Worm (Caenorhabditis elegans): ENCODE data around the gene C50F4.9.

C50F4.9 gene

ce11 chrV:9541506-9541905 is 17.5 kb upstream of the C50F4.9 start, which contains the start of gene C50F4.16:
Gene C50F4.16, minus strand, starts transcription at chrV:9541606.
- TF ChIP-seq W03F9.2 (tag; optimal IDR thresholded peaks at IDR 0.05) (no peak), him-1 (tag; optimal IDR thresholded peaks at IDR 0.05) (no peak), dao-5 (tag; optimal IDR thresholded peaks at IDR 0.05) (no peak)

DNA sequence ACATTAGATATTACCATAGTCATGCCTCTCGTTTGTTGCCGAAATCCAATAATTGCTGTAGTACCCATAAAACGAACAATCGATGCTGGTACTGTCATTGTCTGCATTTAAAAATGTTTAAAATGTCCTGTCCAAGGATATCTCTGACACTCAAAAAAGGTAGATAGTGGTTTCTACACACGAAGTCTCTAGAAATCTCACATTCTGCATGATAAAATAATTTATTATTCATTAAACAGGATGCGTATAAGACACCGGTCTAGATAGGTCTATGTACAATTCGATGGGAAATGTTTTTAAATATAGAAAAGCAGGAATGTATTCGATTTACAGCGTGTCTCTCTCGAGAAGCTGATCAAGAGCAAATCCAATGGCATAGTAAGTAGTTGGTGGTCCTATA is 15.6 kb upstream of the C50F4.9 start, which contains the start of gene C50F4.12:
Gene C50F4.12 (minus strand): TSS at position 101 of the 400 bp plus-strand sequence.
- TF ChIP-seq him-1 (tag; optimal IDR thresholded peaks at IDR 0.05) (no peak), dao-5 (tag; optimal IDR thresholded peaks at IDR 0.05) (no peak), W03F9.2 (tag; optimal IDR thresholded peaks at IDR 0.05) (no peak)

DNA sequence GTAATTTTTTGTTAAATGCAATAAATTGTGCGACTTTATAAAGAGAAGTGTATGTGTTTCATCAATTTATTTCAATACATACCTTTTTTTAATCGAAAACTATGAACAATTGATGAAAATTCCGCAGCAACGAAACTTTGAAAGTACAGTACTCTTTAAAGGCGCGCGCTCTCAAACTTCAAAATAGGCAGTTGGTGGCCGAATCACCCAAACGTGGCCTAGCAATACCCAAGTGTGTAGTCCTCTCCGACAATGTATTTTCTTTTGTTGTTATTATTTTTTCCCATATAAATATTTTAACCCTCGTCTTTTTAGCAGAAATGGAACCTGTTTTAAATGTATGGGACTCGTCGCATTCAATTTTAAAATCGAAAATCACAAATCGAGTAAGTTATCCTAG is 12.5 kb upstream of the C50F4.9 start, which contains the start of gene C50F4.4:
Gene C50F4.4 (plus strand): TSS at position 267 of the 400 bp plus-strand sequence.
- TF ChIP-seq him-1 (tag; optimal IDR thresholded peaks at IDR 0.05) (peak; percentile 2), dao-5 (tag; optimal IDR thresholded peaks at IDR 0.05) (no peak)

DNA sequence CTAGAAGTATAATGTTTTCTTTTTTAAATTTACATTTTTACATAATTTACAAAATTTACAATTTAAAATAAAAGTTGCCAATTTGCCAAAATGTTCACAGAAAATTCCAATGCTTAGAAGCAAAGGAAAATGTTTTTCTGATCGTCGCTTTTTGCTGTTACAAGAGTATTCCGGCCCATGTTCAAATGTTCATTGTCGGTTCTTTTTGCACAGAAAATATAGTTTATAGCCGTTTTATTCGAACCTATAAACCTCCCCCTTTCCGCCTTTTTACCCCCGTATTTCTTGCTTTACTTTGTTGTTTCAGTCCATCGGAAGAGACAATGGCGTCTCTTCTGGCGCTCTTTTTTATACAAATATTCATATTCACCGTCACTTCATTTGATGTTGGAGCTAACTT is 10.6 kb upstream of the C50F4.9 start, which contains the start of gene tag-329:
Gene tag-329 (plus strand): TSS at position 301 of the 400 bp plus-strand sequence.
- TF ChIP-seq dao-5 (tag; optimal IDR thresholded peaks at IDR 0.05) (no peak), him-1 (tag; optimal IDR thresholded peaks at IDR 0.05) (no peak), W03F9.2 (tag; optimal IDR thresholded peaks at IDR 0.05) (no peak)

- TF ChIP-seq dao-5 (tag; optimal IDR thresholded peaks at IDR 0.05) (no peak), him-1 (tag; optimal IDR thresholded peaks at IDR 0.05) (no peak), W03F9.2 (tag; optimal IDR thresholded peaks at IDR 0.05) (no peak)
These were observed 7.5 kb upstream of the C50F4.9 start, which contains the start of the genes C50F4.10 and pfk-1.2 for ce11 chrV:9531477-9531876. Gene C50F4.10, minus strand, starts transcription at chrV:9531577. Gene pfk-1.2, plus strand, starts transcription at chrV:9531801.

- TF ChIP-seq dao-5 (tag; optimal IDR thresholded peaks at IDR 0.05): no peak
- no peak for TF ChIP-seq W03F9.2 (tag; optimal IDR thresholded peaks at IDR 0.05)
- TF ChIP-seq him-1 (tag; optimal IDR thresholded peaks at IDR 0.05): no peak
These were observed 4.0 kb upstream of the C50F4.9 start for ce11 chrV:9527984-9528383.

- TF ChIP-seq dao-5 (tag; optimal IDR thresholded peaks at IDR 0.05) (no peak), him-1 (tag; optimal IDR thresholded peaks at IDR 0.05) (no peak), W03F9.2 (tag; optimal IDR thresholded peaks at IDR 0.05) (no peak)
These were observed 3.3 kb upstream of the C50F4.9 start for ce11 chrV:9527337-9527736.

- no peak for TF ChIP-seq dao-5 (tag; optimal IDR thresholded peaks at IDR 0.05)
- TF ChIP-seq him-1 (tag; optimal IDR thresholded peaks at IDR 0.05): no peak
- no peak for TF ChIP-seq W03F9.2 (tag; optimal IDR thresholded peaks at IDR 0.05)
These were observed 2.5 kb upstream of the C50F4.9 start, which contains the start of gene C50F4.1 for ce11 chrV:9526470-9526869. Gene C50F4.1, plus strand, starts transcription at chrV:9526793.

- TF ChIP-seq W03F9.2 (tag; optimal IDR thresholded peaks at IDR 0.05) (no peak), him-1 (tag; optimal IDR thresholded peaks at IDR 0.05) (no peak), dao-5 (tag; optimal IDR thresholded peaks at IDR 0.05) (no peak)
These were observed 2.3 kb downstream of the C50F4.9 start for ce11 chrV:9521697-9522096.

DNA sequence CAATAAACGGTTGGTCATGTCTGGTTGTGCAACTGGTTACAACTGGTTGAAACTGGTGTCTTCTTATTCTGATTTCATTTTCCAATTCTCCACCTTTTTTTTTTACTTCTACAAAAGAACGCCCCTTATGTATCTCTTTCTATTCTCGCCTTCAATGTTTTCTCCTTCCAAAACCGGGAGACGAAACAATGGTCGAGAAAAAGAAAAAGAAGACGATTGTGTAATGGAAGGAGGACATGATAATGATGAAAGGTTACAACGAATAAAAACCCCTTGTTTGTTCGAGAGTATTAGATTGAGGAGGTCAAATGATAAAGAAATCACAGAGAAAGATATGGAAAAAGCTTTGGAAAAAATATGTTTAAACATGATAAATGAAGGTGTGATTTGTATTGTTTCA is 5.2 kb downstream of the C50F4.9 start, which contains the start of gene C50F4.8:
Gene C50F4.8 (minus strand): TSS at position 28 of the 400 bp plus-strand sequence.
- TF ChIP-seq dao-5 (tag; optimal IDR thresholded peaks at IDR 0.05) (no peak), him-1 (tag; optimal IDR thresholded peaks at IDR 0.05) (no peak), W03F9.2 (tag; optimal IDR thresholded peaks at IDR 0.05) (no peak)

- TF ChIP-seq dao-5 (tag; optimal IDR thresholded peaks at IDR 0.05): no peak
These were observed 7.7 kb downstream of the C50F4.9 start for ce11 chrV:9516280-9516679.

DNA sequence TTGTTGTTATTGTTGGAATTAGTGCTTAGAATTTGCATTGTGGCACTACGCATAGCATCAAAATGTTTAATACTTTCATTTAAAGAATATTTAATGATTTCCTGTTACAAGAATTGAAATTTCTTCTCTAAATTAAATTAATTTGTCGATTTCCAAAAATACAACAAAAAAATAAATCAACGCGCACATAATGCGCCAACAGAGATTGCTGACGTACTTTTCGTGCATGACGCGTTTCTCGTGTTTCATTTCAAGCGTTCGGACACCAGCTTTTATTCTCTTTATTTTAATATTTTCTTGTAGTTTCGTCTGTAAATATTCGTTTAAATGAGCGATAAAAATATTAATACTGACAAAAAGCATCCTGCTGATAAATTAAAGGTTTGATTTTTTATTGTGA is 10.4 kb downstream of the C50F4.9 start, which contains the start of gene eif-2Bdelta:
Gene eif-2Bdelta (plus strand): TSS at position 235 of the 400 bp plus-strand sequence.
- TF ChIP-seq W03F9.2 (tag; optimal IDR thresholded peaks at IDR 0.05): peak; percentile 34
- TF ChIP-seq him-1 (tag; optimal IDR thresholded peaks at IDR 0.05): no peak
- no peak for TF ChIP-seq dao-5 (tag; optimal IDR thresholded peaks at IDR 0.05)

ce11 chrV:9509597-9509996 is 14.4 kb downstream of the C50F4.9 start:
- TF ChIP-seq him-1 (tag; optimal IDR thresholded peaks at IDR 0.05) (no peak), dao-5 (tag; optimal IDR thresholded peaks at IDR 0.05) (no peak), W03F9.2 (tag; optimal IDR thresholded peaks at IDR 0.05) (no peak)

- TF ChIP-seq dao-5 (tag; optimal IDR thresholded peaks at IDR 0.05): no peak
- TF ChIP-seq W03F9.2 (tag; optimal IDR thresholded peaks at IDR 0.05): no peak
- TF ChIP-seq him-1 (tag; optimal IDR thresholded peaks at IDR 0.05): no peak
These were observed 16.3 kb downstream of the C50F4.9 start, which contains the start of gene acs-14 for ce11 chrV:9507742-9508141. Gene acs-14, plus strand, starts transcription at chrV:9508132.

- no peak for TF ChIP-seq him-1 (tag; optimal IDR thresholded peaks at IDR 0.05)
- no peak for TF ChIP-seq W03F9.2 (tag; optimal IDR thresholded peaks at IDR 0.05)
- no peak for TF ChIP-seq dao-5 (tag; optimal IDR thresholded peaks at IDR 0.05)
These were observed 17.1 kb downstream of the C50F4.9 start for ce11 chrV:9506931-9507330.

Measured in whole organism, L4/young adult.